Fruit fly (Drosophila melanogaster) whole organism, embryonic: ENCODE data around the gene Dred.

Source experiments
- Bgb ChIP-seq: fragments of 200-800 bp; sonication (Bioruptor generic); IDR thresholded peaks from 2 replicates; pipeline ENCODE4 v1.3.6; 2022; ENCODE audit warnings: missing biosample characterization, missing genetic modification characterization; ENCODE audit not compliant: partially characterized antibody
- C15 ChIP-seq: fragments of 200-800 bp; sonication (Bioruptor generic); IDR thresholded peaks from 3 replicates; pipeline ENCODE4 v1.3.6; 2022; ENCODE audit warnings: missing biosample characterization, missing genetic modification characterization
- CG10565 ChIP-seq: fragments of 200-800 bp; sonication (Bioruptor generic); optimal IDR thresholded peaks from 3 replicates; lab custom pipeline; 2016; ENCODE audit warnings: missing biosample characterization, mild to moderate bottlenecking, missing genetic modification characterization
- CG11696 ChIP-seq: fragments of 200-800 bp; sonication (Bioruptor generic); IDR thresholded peaks from 2 replicates; pipeline ENCODE4 v1.3.6; 2022; ENCODE audit warnings: missing biosample characterization, missing genetic modification characterization
- CG12769 ChIP-seq: fragments of 200-800 bp; sonication (Bioruptor generic); optimal IDR thresholded peaks from 2 replicates; lab custom pipeline; 2019; ENCODE audit warnings: missing biosample characterization, mild to moderate bottlenecking, missing genetic modification characterization, moderate library complexity
- CG13894 ChIP-seq: fragments of 200-800 bp; sonication (Bioruptor generic); optimal IDR thresholded peaks from 3 replicates; lab custom pipeline; 2018; ENCODE audit warnings: missing biosample characterization, mild to moderate bottlenecking, missing genetic modification characterization, moderate library complexity
- CG15514 ChIP-seq: fragments of 200-800 bp; sonication (Bioruptor generic); optimal IDR thresholded peaks from 3 replicates; lab custom pipeline; 2017; ENCODE audit warnings: missing biosample characterization, missing genetic modification characterization, mild to moderate bottlenecking, moderate library complexity, missing genetic modification reagents
- CG16779 ChIP-seq: fragments of 200-800 bp; sonication (Bioruptor generic); IDR thresholded peaks from 2 replicates; pipeline ENCODE4 v1.3.6; 2022; ENCODE audit warnings: missing biosample characterization, missing genetic modification characterization
- CG16863 ChIP-seq: fragments of 200-800 bp; sonication (Bioruptor generic); optimal IDR thresholded peaks from 3 replicates; lab custom pipeline; 2016; ENCODE audit warnings: missing biosample characterization, missing genetic modification characterization
- CG17802 ChIP-seq: fragments of 200-800 bp; sonication (Bioruptor generic); optimal IDR thresholded peaks from 2 replicates; lab custom pipeline; 2018; ENCODE audit warnings: missing biosample characterization, mild to moderate bottlenecking, missing genetic modification characterization, moderate library complexity
- CG32532 ChIP-seq: fragments of 200-800 bp; sonication (Bioruptor generic); IDR thresholded peaks from 2 replicates; pipeline ENCODE4 v1.3.6; 2022; ENCODE audit warnings: missing biosample characterization, missing genetic modification characterization
- CG3995 ChIP-seq: fragments of 200-800 bp; sonication (Bioruptor generic); optimal IDR thresholded peaks from 3 replicates; lab custom pipeline; 2016; ENCODE audit warnings: missing biosample characterization, missing genetic modification characterization
- CG7372 ChIP-seq: fragments of 200-800 bp; sonication (Bioruptor generic); IDR thresholded peaks from 2 replicates; pipeline ENCODE4 v1.3.6; 2022; ENCODE audit warnings: missing biosample characterization, missing genetic modification characterization
- CG9932 ChIP-seq: fragments of 200-800 bp; sonication (Bioruptor generic); IDR thresholded peaks from 2 replicates; pipeline ENCODE4 v1.3.6; 2022; ENCODE audit warnings: missing biosample characterization, missing genetic modification characterization
- Camta ChIP-seq: fragments of 200-800 bp; sonication (Bioruptor generic); optimal IDR thresholded peaks from 2 replicates; lab custom pipeline; 2016; ENCODE audit warnings: missing biosample characterization, missing genetic modification characterization
- CkIIα-i1 ChIP-seq: fragments of 200-800 bp; sonication (Bioruptor generic); IDR thresholded peaks from 2 replicates; pipeline ENCODE4 v1.3.6; 2022; ENCODE audit warnings: missing biosample characterization, missing genetic modification characterization
- Deaf1 ChIP-seq: fragments of 200-800 bp; optimal IDR thresholded peaks from 3 replicates; lab custom pipeline; 2019; ENCODE audit warnings: missing biosample characterization, mild to moderate bottlenecking, missing genetic modification characterization, moderate library complexity
- Dp ChIP-seq: fragments of 200-800 bp; sonication (Bioruptor generic); optimal IDR thresholded peaks from 2 replicates; lab custom pipeline; 2018; ENCODE audit warnings: missing biosample characterization, mild to moderate bottlenecking, missing genetic modification characterization, moderate library complexity
- Ets65A ChIP-seq: fragments of 200-800 bp; sonication (Bioruptor generic); peaks from one replicate; lab custom pipeline; 2016; ENCODE audit warnings: missing biosample characterization, missing genetic modification characterization
- Med ChIP-seq: fragments of 200-800 bp; sonication (Bioruptor generic); peaks from one replicate; lab custom pipeline; 2016; ENCODE audit warnings: missing biosample characterization, missing genetic modification characterization, mild to moderate bottlenecking, inconsistent platforms, moderate library complexity
- Nf-YC ChIP-seq: fragments of 200-800 bp; optimal IDR thresholded peaks from 3 replicates; lab custom pipeline; 2019; ENCODE audit warnings: missing biosample characterization, mild to moderate bottlenecking, missing genetic modification characterization, moderate library complexity
- Opbp ChIP-seq: fragments of 200-800 bp; sonication (Bioruptor generic); IDR thresholded peaks from 3 replicates; pipeline ENCODE4 v1.3.6; 2022; ENCODE audit warnings: missing biosample characterization, missing genetic modification characterization; ENCODE audit not compliant: partially characterized antibody
- Ravus ChIP-seq: fragments of 200-800 bp; sonication (Bioruptor generic); IDR thresholded peaks from 2 replicates; pipeline ENCODE4 v1.3.6; 2022; ENCODE audit warnings: missing biosample characterization, missing genetic modification characterization
- Sry-β ChIP-seq: fragments of 200-800 bp; sonication (Bioruptor generic); optimal IDR thresholded peaks from 2 replicates; lab custom pipeline; 2018; ENCODE audit warnings: missing biosample characterization, mild to moderate bottlenecking, missing genetic modification characterization, moderate library complexity
- Trl ChIP-seq, 3 experiments: fragments of >200 bp in 2 of 3; fragments of 200-800 bp in 1 of 3; sonication (Bioruptor generic) in 1 of 3; optimal IDR thresholded peaks; 2 replicates in 1 of 3; 3 replicates in 2 of 3; lab custom pipeline; 2016 to 2017; ENCODE audit warnings: missing biosample characterization in 1 of 3, missing genetic modification characterization in 1 of 3
- Usf ChIP-seq: fragments of 200-800 bp; sonication (Bioruptor generic); optimal IDR thresholded peaks from 2 replicates; lab custom pipeline; 2017; ENCODE audit warnings: missing genotype, missing biosample characterization, missing genetic modification characterization
- br ChIP-seq: fragments of >200 bp; optimal IDR thresholded peaks from 2 replicates; lab custom pipeline; 2017
- chinmo ChIP-seq: fragments of 200-800 bp; sonication (Bioruptor generic); IDR thresholded peaks from 4 replicates; pipeline ENCODE4 v1.3.6; 2022; ENCODE audit warnings: missing biosample characterization, missing genetic modification characterization; ENCODE audit not compliant: partially characterized antibody
- chm ChIP-seq: fragments of 200-800 bp; sonication (Bioruptor generic); IDR thresholded peaks from 2 replicates; pipeline ENCODE4 v1.3.6; 2022; ENCODE audit warnings: missing biosample characterization, missing genetic modification characterization
- dati ChIP-seq: fragments of 200-800 bp; sonication (Bioruptor generic); IDR thresholded peaks from 2 replicates; pipeline ENCODE4 v1.3.6; 2022; ENCODE audit warnings: missing biosample characterization, missing genetic modification characterization
- ewg ChIP-seq: fragments of 200-800 bp; sonication (Bioruptor generic); optimal IDR thresholded peaks from 3 replicates; lab custom pipeline; 2017; ENCODE audit warnings: mild to moderate bottlenecking, missing biosample characterization, missing genetic modification reagents, missing genetic modification characterization
- ind ChIP-seq: fragments of 200-800 bp; sonication (Bioruptor generic); optimal IDR thresholded peaks from 3 replicates; lab custom pipeline; 2016; ENCODE audit warnings: missing biosample characterization, missing genetic modification characterization
- mam ChIP-seq: fragments of 200-800 bp; sonication (Bioruptor generic); optimal IDR thresholded peaks from 3 replicates; lab custom pipeline; 2016; ENCODE audit warnings: missing biosample characterization, missing genetic modification characterization
- mld ChIP-seq: fragments of 200-800 bp; sonication (Bioruptor generic); IDR thresholded peaks from 3 replicates; pipeline ENCODE4 v1.3.6; 2022; ENCODE audit warnings: missing biosample characterization, missing genetic modification characterization; ENCODE audit not compliant: partially characterized antibody
- row ChIP-seq: fragments of 200-800 bp; sonication (Bioruptor generic); IDR thresholded peaks from 3 replicates; pipeline ENCODE4 v1.3.6; 2022; ENCODE audit warnings: missing biosample characterization, missing genetic modification characterization
- sd ChIP-seq: fragments of 200-800 bp; sonication (Bioruptor generic); optimal IDR thresholded peaks from 3 replicates; lab custom pipeline; 2018; ENCODE audit warnings: missing biosample characterization, mild to moderate bottlenecking, missing genetic modification characterization, moderate library complexity
- seq ChIP-seq: fragments of 200-800 bp; sonication (Bioruptor generic); IDR thresholded peaks from 2 replicates; pipeline ENCODE4 v1.3.6; 2022; ENCODE audit warnings: missing biosample characterization, missing genetic modification characterization
- tio ChIP-seq: fragments of 200-800 bp; sonication (Bioruptor generic); optimal IDR thresholded peaks from 2 replicates; lab custom pipeline; 2017; ENCODE audit warnings: missing biosample characterization, missing genetic modification characterization, inconsistent platforms
- tna ChIP-seq: fragments of 200-800 bp; sonication (Bioruptor generic); IDR thresholded peaks from 2 replicates; pipeline ENCODE4 v1.3.6; 2022; ENCODE audit warnings: missing biosample characterization, missing genetic modification characterization; ENCODE audit not compliant: partially characterized antibody
- tup ChIP-seq: fragments of 200-800 bp; sonication (Bioruptor generic); optimal IDR thresholded peaks from 2 replicates; lab custom pipeline; 2016; ENCODE audit warnings: missing biosample characterization, mild to moderate bottlenecking, missing genetic modification characterization, moderate library complexity
- wor ChIP-seq: fragments of 200-800 bp; sonication (Bioruptor generic); IDR thresholded peaks from 2 replicates; pipeline ENCODE4 v1.3.6; 2022; ENCODE audit warnings: missing biosample characterization, missing genetic modification characterization

The Dred gene

dm6 chr3L:19585979-19586378 lies 42.0 kb upstream of the Dred start, which contains the start of the genes CG9231 and CG9330 (continued):
- TF ChIP-seq mld, result no peak

dm6 chr3L:19584369-19584915 lies 40.4 kb upstream of the Dred start, which contains the start of gene Shal:
TSS of gene Shal (minus strand) at chr3L:19584568.
- peak; percentile 90 for TF ChIP-seq Ets65A (GFP tag; lab: Kevin White, UChicago)
- no peak for TF ChIP-seq CkIIα-i1 (GFP tag; lab: Robert Waterston, UW)
- 0 out of 2 replicates have a peak, but pooled peaks have one; percentile 28 for TF ChIP-seq CG32532
- peak; percentile 74 for TF ChIP-seq Med (GFP tag; lab: Kevin White, UChicago)
- TF ChIP-seq dati, result no peak
- peak; percentile 22; the same call in 1 of the 2 replicates for TF ChIP-seq Bgb (GFP tag; lab: Robert Waterston, UW)
- TF ChIP-seq CG17802, result peak; percentile 49
- peak; percentile 6 for TF ChIP-seq CG12769 (tag; lab: Kevin White, UChicago)
- TF ChIP-seq Dp (GFP tag; lab: Kevin White, UChicago), result no peak
- no peak for TF ChIP-seq tio (GFP tag; lab: Kevin White, UChicago)
- 0 out of 3 replicates have a peak, but pooled peaks have one; percentile 19 for TF ChIP-seq C15 (GFP tag; lab: Robert Waterston, UW)
- peak; percentile 86 for TF ChIP-seq ewg (GFP tag; lab: Kevin White, UChicago)
- TF ChIP-seq tna (GFP tag; lab: Robert Waterston, UW), result 0 out of 2 replicates have a peak, but pooled peaks have one; percentile 8
- TF ChIP-seq CG7372 (GFP tag; lab: Robert Waterston, UW), result no peak
- no peak for TF ChIP-seq CG16863
- no peak for TF ChIP-seq Sry-β (GFP tag; lab: Kevin White, UChicago)
- peak; percentile 8; the same call in 1 of the 3 replicates for TF ChIP-seq row (GFP tag; lab: Robert Waterston, UW)
- TF ChIP-seq wor (GFP tag; lab: Robert Waterston, UW), result no peak
- peak; percentile 26; the same call in 1 of the 2 replicates for TF ChIP-seq CG16779 (GFP tag; lab: Robert Waterston, UW)
- no peak for TF ChIP-seq br
- TF ChIP-seq CG15514 (GFP tag; lab: Kevin White, UChicago), result peak; percentile 93
- peak; percentile 21; the same call in 1 of the 2 replicates for TF ChIP-seq CG9932 (GFP tag; lab: Robert Waterston, UW)
- TF ChIP-seq chm, result peak; percentile 56; the same call in 1 of the 2 replicates
- 0 out of 4 replicates have a peak, but pooled peaks have one; percentile 16 for TF ChIP-seq chinmo (GFP tag; lab: Robert Waterston, UW)
- TF ChIP-seq seq (GFP tag; lab: Robert Waterston, UW), result 0 out of 2 replicates have a peak, but pooled peaks have one; percentile 6
- peak; percentile 93 for TF ChIP-seq Deaf1 (tag; lab: Kevin White, UChicago)
- 0 out of 3 replicates have a peak, but pooled peaks have one; percentile 20 for TF ChIP-seq Opbp (GFP tag; lab: Robert Waterston, UW)

- TF ChIP-seq sd, result no peak
- no peak for TF ChIP-seq CG10565 (GFP tag; lab: Kevin White, UChicago)
- TF ChIP-seq CG11696 (GFP tag; lab: Robert Waterston, UW), result no peak
- TF ChIP-seq CG13894 (tag; lab: Kevin White, UChicago), result peak; percentile 60
- peak; percentile 33 to 68 for TF ChIP-seq Trl (optimal IDR thresholded peaks at IDR 0.05; lab: Kevin White, UChicago)
- no peak for TF ChIP-seq Trl (GFP tag; optimal IDR thresholded peaks at IDR 0.05; lab: Kevin White, UChicago)
- TF ChIP-seq Ravus (GFP tag; lab: Robert Waterston, UW), result peak; percentile 10; the same call in 1 of the 2 replicates
- peak; percentile 67 for TF ChIP-seq Nf-YC
- TF ChIP-seq Usf (GFP tag; lab: Kevin White, UChicago), result no peak
- no peak for TF ChIP-seq tup (GFP tag; lab: Kevin White, UChicago)
- TF ChIP-seq mam, result no peak
- peak; percentile 90 for TF ChIP-seq Deaf1 (tag; lab: Kevin White, UChicago)
- TF ChIP-seq ewg (GFP tag; lab: Kevin White, UChicago), result peak; percentile 63
- no peak for TF ChIP-seq CG3995
- TF ChIP-seq Camta (GFP tag; lab: Kevin White, UChicago), result no peak
- no peak for TF ChIP-seq ind (GFP tag; lab: Kevin White, UChicago)
Observed at dm6 chr3L:19580709-19581227, 36.8 kb upstream of the Dred start.
